Fruit fly (Drosophila melanogaster): ENCODE results near the gene CG8281.
A peak's percentile ranks its signal among the peaks of the same experiment; 100 is the strongest.

Gene CG8281

DNA sequence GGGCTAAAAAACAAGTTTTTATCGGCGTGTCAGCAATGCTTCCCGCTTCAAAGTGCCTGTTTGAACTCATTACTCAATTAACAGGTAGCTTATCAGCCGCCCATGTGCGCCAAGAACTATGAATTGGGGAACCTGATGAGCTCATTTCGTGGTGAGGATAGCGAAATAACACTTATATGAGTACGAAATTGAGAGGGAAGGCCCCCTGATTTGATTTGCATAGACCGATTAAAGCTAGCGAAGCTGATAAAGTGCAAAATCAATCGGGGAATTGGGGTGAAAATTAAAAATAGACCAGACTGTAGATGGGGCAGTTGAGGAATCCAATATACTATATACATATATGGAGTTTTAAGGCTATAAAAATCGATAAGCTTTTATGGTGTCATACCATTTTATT is 21.9 kb downstream of the CG8281 start:
- TF ChIP-seq CG9948 (tag; optimal IDR thresholded peaks at IDR 0.05) (no peak), CG13204 (GFP tag; optimal IDR thresholded peaks at IDR 0.05) (no peak)

- no peak for TF ChIP-seq Pif1B (GFP tag; optimal IDR thresholded peaks at IDR 0.05)
- TF ChIP-seq CG34367 (tag; optimal IDR thresholded peaks at IDR 0.05): no peak
- no peak for TF ChIP-seq fd96Ca (GFP tag; IDR thresholded peaks at IDR 0.05)
- no peak for TF ChIP-seq Ets98B (GFP tag; IDR thresholded peaks at IDR 0.05)
- TF ChIP-seq CG12605 (GFP tag; IDR thresholded peaks at IDR 0.05): no peak
- peak; percentile 45 for TF ChIP-seq EcR (GFP tag; optimal IDR thresholded peaks at IDR 0.05)
- TF ChIP-seq CG13204 (GFP tag; optimal IDR thresholded peaks at IDR 0.05): no peak
- TF ChIP-seq Snoo (tag; optimal IDR thresholded peaks at IDR 0.05): no peak
- TF ChIP-seq CG8159 (tag; optimal IDR thresholded peaks at IDR 0.05): no peak
Measured at dm6 chr3L:7934857-7935256, 22.6 kb downstream of the CG8281 start.

DNA sequence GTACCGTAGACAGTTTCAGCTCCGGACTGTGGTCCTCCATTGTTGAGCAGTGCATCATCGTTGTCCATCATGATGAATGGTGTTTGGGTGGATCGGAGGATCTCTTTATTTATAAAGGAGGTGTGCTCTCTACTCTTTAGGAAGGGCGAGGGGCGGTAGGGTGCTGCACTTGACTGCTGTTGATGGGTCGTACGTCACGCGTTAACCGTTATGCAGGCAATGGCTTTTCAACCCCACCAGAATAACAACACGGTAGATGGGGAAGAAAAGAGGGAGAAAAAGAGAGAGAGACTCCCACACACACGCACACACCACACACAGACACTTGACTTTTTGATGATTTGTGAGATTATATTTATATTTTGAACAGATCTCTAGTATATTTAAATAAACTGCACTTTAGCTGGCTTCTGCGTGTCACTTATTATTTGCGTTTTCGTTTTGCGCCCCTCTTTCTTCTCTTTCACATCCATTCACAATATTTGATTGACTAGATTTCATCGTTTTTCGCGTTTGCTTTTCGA is 23.2 kb downstream of the CG8281 start:
- no peak for TF ChIP-seq fd96Ca (GFP tag; IDR thresholded peaks at IDR 0.05)
- no peak for TF ChIP-seq Pif1A (GFP tag; optimal IDR thresholded peaks at IDR 0.05)
- TF ChIP-seq Snoo (tag; optimal IDR thresholded peaks at IDR 0.05): no peak
- TF ChIP-seq EcR (GFP tag; optimal IDR thresholded peaks at IDR 0.05): peak; percentile 30
- TF ChIP-seq Ets98B (GFP tag; IDR thresholded peaks at IDR 0.05): no peak
- TF ChIP-seq D1 (tag; optimal IDR thresholded peaks at IDR 0.05): no peak
- TF ChIP-seq Pif1B (GFP tag; optimal IDR thresholded peaks at IDR 0.05): no peak

- no peak for TF ChIP-seq Ets98B (GFP tag; IDR thresholded peaks at IDR 0.05)
- no peak for TF ChIP-seq fd96Ca (GFP tag; IDR thresholded peaks at IDR 0.05)
- no peak for TF ChIP-seq CG32121 (GFP tag; IDR thresholded peaks at IDR 0.05)
Measured at dm6 chr3L:7935933-7936494, 23.8 kb downstream of the CG8281 start, which contains the start of the genes syd and Srp9. TSS of gene syd (minus strand) at chr3L:7936120. TSS of gene Srp9 (plus strand) at chr3L:7936373.

DNA sequence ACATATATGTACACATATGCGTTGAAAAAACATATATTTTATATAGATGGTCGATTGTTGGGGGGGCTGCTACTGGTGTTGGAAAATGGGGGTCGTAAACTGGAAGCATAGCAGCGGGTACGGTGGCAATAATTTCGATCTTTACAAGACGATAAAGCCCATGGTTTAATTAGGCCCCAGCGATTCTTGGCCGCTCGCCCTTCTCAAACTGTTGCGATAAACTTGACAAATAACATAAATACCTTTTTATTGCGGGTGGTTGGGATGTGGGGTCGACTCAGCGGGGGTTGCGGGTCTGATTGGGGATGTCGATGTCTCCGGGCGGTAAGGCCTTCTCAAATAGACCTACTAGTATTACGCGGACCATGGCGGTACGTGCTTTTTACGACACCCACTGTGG is 26.4 kb downstream of the CG8281 start:
- no peak for TF ChIP-seq CG8159 (tag; optimal IDR thresholded peaks at IDR 0.05)

DNA sequence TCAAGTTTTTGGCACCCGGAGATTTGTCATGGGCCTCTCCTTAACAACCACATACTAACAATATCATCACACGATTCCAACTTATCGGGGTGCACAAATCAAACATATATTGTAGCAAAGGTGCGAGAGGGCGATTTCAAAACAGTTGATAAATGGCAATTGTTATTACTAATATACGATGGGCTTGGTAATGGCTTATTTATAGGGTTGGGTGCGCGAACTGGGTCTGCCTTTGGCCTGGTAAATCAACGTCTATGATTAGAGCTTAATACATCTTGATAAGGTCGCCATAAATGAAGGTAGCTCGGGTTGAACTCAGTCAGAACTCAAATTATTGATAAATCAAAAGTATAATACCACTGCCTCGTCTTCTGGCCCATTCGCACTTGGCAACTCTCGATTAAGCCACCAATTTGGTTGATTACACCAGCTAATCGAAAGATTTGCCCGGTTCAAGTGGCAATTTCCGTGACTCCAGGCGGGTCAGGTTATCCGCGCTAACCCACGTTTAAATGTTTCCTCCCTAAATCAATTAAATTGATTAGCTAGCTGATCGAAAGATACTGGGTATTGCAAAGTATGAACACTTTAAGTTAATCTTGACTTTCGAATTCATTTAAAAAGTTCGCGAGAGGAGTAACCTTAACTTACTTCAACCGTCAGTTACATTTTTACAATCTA is 28.4 kb downstream of the CG8281 start:
- TF ChIP-seq CG9948 (tag; optimal IDR thresholded peaks at IDR 0.05): no peak

- TF ChIP-seq Pif1A (GFP tag; optimal IDR thresholded peaks at IDR 0.05) (no peak), CG15710 (tag; optimal IDR thresholded peaks at IDR 0.05) (no peak), Snoo (tag; optimal IDR thresholded peaks at IDR 0.05) (no peak), CG34367 (tag; optimal IDR thresholded peaks at IDR 0.05) (no peak), CG32121 (GFP tag; IDR thresholded peaks at IDR 0.05) (no peak), CG8301 (tag; optimal IDR thresholded peaks at IDR 0.05) (no peak), gl (tag; optimal IDR thresholded peaks at IDR 0.05) (no peak), CG13204 (GFP tag; optimal IDR thresholded peaks at IDR 0.05) (no peak), CG17806 (tag; optimal IDR thresholded peaks at IDR 0.05) (no peak), CG4496 (GFP tag; IDR thresholded peaks at IDR 0.05) (no peak), CG14655 (GFP tag; optimal IDR thresholded peaks at IDR 0.05) (no peak), CG12605 (GFP tag; IDR thresholded peaks at IDR 0.05) (no peak), rn (GFP tag; IDR thresholded peaks at IDR 0.05) (no peak), CG9948 (tag; optimal IDR thresholded peaks at IDR 0.05) (no peak), CG10348 (GFP tag; IDR thresholded peaks at IDR 0.05) (no peak), D1 (tag; optimal IDR thresholded peaks at IDR 0.05) (no peak)
Measured at dm6 chr3L:7941514-7941913, 29.3 kb downstream of the CG8281 start.

dm6 chr3L:7942403-7942952 is 30.2 kb downstream of the CG8281 start:
- TF ChIP-seq CG8301 (tag; optimal IDR thresholded peaks at IDR 0.05): no peak
- no peak for TF ChIP-seq EcR (GFP tag; optimal IDR thresholded peaks at IDR 0.05)
- TF ChIP-seq CG17806 (tag; optimal IDR thresholded peaks at IDR 0.05): no peak
- no peak for TF ChIP-seq Snoo (tag; optimal IDR thresholded peaks at IDR 0.05)
- no peak for TF ChIP-seq Pif1A (GFP tag; optimal IDR thresholded peaks at IDR 0.05)
- no peak for TF ChIP-seq CG8159 (tag; optimal IDR thresholded peaks at IDR 0.05)
- no peak for TF ChIP-seq CG4496 (GFP tag; IDR thresholded peaks at IDR 0.05)
- no peak for TF ChIP-seq CG13204 (GFP tag; optimal IDR thresholded peaks at IDR 0.05)
- TF ChIP-seq CG14655 (GFP tag; optimal IDR thresholded peaks at IDR 0.05): no peak
- no peak for TF ChIP-seq D1 (tag; optimal IDR thresholded peaks at IDR 0.05)
- TF ChIP-seq Pif1B (GFP tag; optimal IDR thresholded peaks at IDR 0.05): no peak
- TF ChIP-seq gl (tag; optimal IDR thresholded peaks at IDR 0.05): no peak
- no peak for TF ChIP-seq rn (GFP tag; IDR thresholded peaks at IDR 0.05)
- no peak for TF ChIP-seq CG15710 (tag; optimal IDR thresholded peaks at IDR 0.05)

Measured in whole organism, pupa.